Fruit fly (Drosophila melanogaster): Measurements from ENCODE around the gene Hs6st.

Hs6st gene

dm6 chr3R:19998418-19998817 lies 9.9 kb downstream of the Hs6st start:
- no peak for TF ChIP-seq usp (GFP tag; optimal IDR thresholded peaks at IDR 0.05)
- peak; percentile 73 for TF ChIP-seq ey (GFP tag; optimal IDR thresholded peaks at IDR 0.05)
- TF ChIP-seq dmrt93B (GFP tag; optimal IDR thresholded peaks at IDR 0.05), result peak; percentile 20
- TF ChIP-seq Rel (GFP tag; optimal IDR thresholded peaks at IDR 0.05), result no peak
- TF ChIP-seq Rel (tag; optimal IDR thresholded peaks at IDR 0.05), result no peak
- TF ChIP-seq foxo (GFP tag; optimal IDR thresholded peaks at IDR 0.05), result peak in 1 of 2 experiments; percentile 66
- peak; percentile 62 for TF ChIP-seq Hnf4 (GFP tag; optimal IDR thresholded peaks at IDR 0.05)
- TF ChIP-seq HLH106 (tag; optimal IDR thresholded peaks at IDR 0.05), result peak; percentile 55
- TF ChIP-seq pan (optimal IDR thresholded peaks at IDR 0.05), result no peak
- TF ChIP-seq brk (GFP tag; optimal IDR thresholded peaks at IDR 0.05), result peak; percentile 6
- no peak for TF ChIP-seq dsf (GFP tag; optimal IDR thresholded peaks at IDR 0.05; ENCODE audit: borderline replicate concordance)
- no peak for TF ChIP-seq CG32264 (GFP tag; optimal IDR thresholded peaks at IDR 0.05)
- TF ChIP-seq Vsx2 (GFP tag; optimal IDR thresholded peaks at IDR 0.05; ENCODE audit: partially characterized antibody), result no peak
- TF ChIP-seq fru (GFP tag; optimal IDR thresholded peaks at IDR 0.05), result peak; percentile 58
- TF ChIP-seq CrebA (GFP tag; optimal IDR thresholded peaks at IDR 0.05; ENCODE audit: borderline replicate concordance), result no peak
- peak; percentile 18 for TF ChIP-seq sv (GFP tag; optimal IDR thresholded peaks at IDR 0.05)
- peak; percentile 68 for TF ChIP-seq rgr (GFP tag; optimal IDR thresholded peaks at IDR 0.05)
- peak; percentile 46 for TF ChIP-seq OdsH (GFP tag; optimal IDR thresholded peaks at IDR 0.05)
- peak; percentile 59 for TF ChIP-seq br (GFP tag; optimal IDR thresholded peaks at IDR 0.05)
- TF ChIP-seq h (GFP tag; optimal IDR thresholded peaks at IDR 0.05), result peak; percentile 72
- TF ChIP-seq woc (GFP tag; optimal IDR thresholded peaks at IDR 0.05), result peak; percentile 42
- TF ChIP-seq Sp1 (GFP tag; optimal IDR thresholded peaks at IDR 0.05), result peak; percentile 44
- TF ChIP-seq tai (GFP tag; optimal IDR thresholded peaks at IDR 0.05), result peak; percentile 6
- TF ChIP-seq psq (GFP tag; optimal IDR thresholded peaks at IDR 0.05), result peak; percentile 45

- TF ChIP-seq Abd-B (GFP tag; optimal IDR thresholded peaks at IDR 0.05) (no peak), Myc (optimal IDR thresholded peaks at IDR 0.05) (no peak), N (GFP tag; optimal IDR thresholded peaks at IDR 0.05) (no peak), Dfd (GFP tag; optimal IDR thresholded peaks at IDR 0.05) (no peak), CG9705 (GFP tag; optimal IDR thresholded peaks at IDR 0.05) (no peak), psq (GFP tag; optimal IDR thresholded peaks at IDR 0.05) (no peak), brk (GFP tag; optimal IDR thresholded peaks at IDR 0.05) (no peak), pan (optimal IDR thresholded peaks at IDR 0.05) (no peak), OdsH (GFP tag; optimal IDR thresholded peaks at IDR 0.05) (no peak), HLH106 (tag; optimal IDR thresholded peaks at IDR 0.05) (no peak), br (GFP tag; optimal IDR thresholded peaks at IDR 0.05) (no peak), ey (GFP tag; optimal IDR thresholded peaks at IDR 0.05) (no peak)
Observed at dm6 chr3R:19997526-19998070, 10.7 kb downstream of the Hs6st start.

DNA sequence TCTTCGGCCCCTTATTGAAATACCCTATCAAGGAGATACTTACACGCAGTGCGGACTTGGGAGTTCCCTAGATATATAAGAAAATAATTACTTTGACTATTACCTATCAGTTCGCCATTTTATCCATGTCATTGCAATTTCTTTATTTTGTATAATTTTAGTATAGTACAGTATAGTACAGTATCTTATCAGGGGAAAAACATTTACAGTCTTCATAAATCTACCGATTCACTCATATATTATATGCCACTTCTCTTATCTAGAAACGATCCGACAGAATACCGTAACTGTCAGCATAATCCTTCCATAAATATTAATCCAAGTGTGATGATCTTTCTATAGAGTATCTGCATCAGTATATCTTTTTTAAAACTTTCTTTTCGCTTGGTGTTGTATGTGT lies 11.9 kb downstream of the Hs6st start:
- TF ChIP-seq Hr78 (GFP tag; optimal IDR thresholded peaks at IDR 0.05) (no peak), Hr83 (GFP tag; optimal IDR thresholded peaks at IDR 0.05; ENCODE audit: poor library complexity, severe bottlenecking) (no peak), pan (optimal IDR thresholded peaks at IDR 0.05) (no peak), foxo (GFP tag; optimal IDR thresholded peaks at IDR 0.05) (no peak)

dm6 chr3R:19995408-19995807 lies 12.9 kb downstream of the Hs6st start:
- TF ChIP-seq CG32264 (GFP tag; optimal IDR thresholded peaks at IDR 0.05), result no peak
- no peak for TF ChIP-seq jim (GFP tag; optimal IDR thresholded peaks at IDR 0.05)
- no peak for TF ChIP-seq h (GFP tag; optimal IDR thresholded peaks at IDR 0.05)
- no peak for TF ChIP-seq dl (GFP tag; optimal IDR thresholded peaks at IDR 0.05; ENCODE audit: insufficient read depth in 1 of 2, partially characterized antibody in 2 of 2)
- no peak for TF ChIP-seq Hr83 (GFP tag; optimal IDR thresholded peaks at IDR 0.05; ENCODE audit: poor library complexity, severe bottlenecking)
- no peak for TF ChIP-seq foxo (GFP tag; optimal IDR thresholded peaks at IDR 0.05)
- TF ChIP-seq Vsx2 (GFP tag; optimal IDR thresholded peaks at IDR 0.05; ENCODE audit: partially characterized antibody), result no peak
- no peak for TF ChIP-seq Sp1 (GFP tag; optimal IDR thresholded peaks at IDR 0.05)
- no peak for TF ChIP-seq fru (GFP tag; optimal IDR thresholded peaks at IDR 0.05)
- TF ChIP-seq Dif (GFP tag; optimal IDR thresholded peaks at IDR 0.05; ENCODE audit: partially characterized antibody), result no peak
- TF ChIP-seq CrebA (GFP tag; optimal IDR thresholded peaks at IDR 0.05; ENCODE audit: borderline replicate concordance), result no peak
- TF ChIP-seq Rel (GFP tag; optimal IDR thresholded peaks at IDR 0.05), result no peak
- TF ChIP-seq Rel (tag; optimal IDR thresholded peaks at IDR 0.05), result no peak
- TF ChIP-seq OdsH (GFP tag; optimal IDR thresholded peaks at IDR 0.05), result no peak
- no peak for TF ChIP-seq dsf (GFP tag; optimal IDR thresholded peaks at IDR 0.05; ENCODE audit: borderline replicate concordance)
- no peak for TF ChIP-seq Hnf4 (GFP tag; optimal IDR thresholded peaks at IDR 0.05)
- TF ChIP-seq Dfd (GFP tag; optimal IDR thresholded peaks at IDR 0.05), result no peak
- TF ChIP-seq rgr (GFP tag; optimal IDR thresholded peaks at IDR 0.05), result no peak

Measured in whole organism, wandering third instar larva.